Fruit fly (Drosophila melanogaster) whole organism, embryonic: ENCODE data around the gene red.

Experiments used
- CG14014 ChIP-seq: fragments of 200-800 bp; sonication (Bioruptor generic); IDR thresholded peaks from 2 replicates; pipeline ENCODE4 v1.3.6; 2022; ENCODE audit warnings: missing biosample characterization, missing genetic modification characterization
- CG14710 ChIP-seq: fragments of 200-800 bp; sonication (Bioruptor generic); optimal IDR thresholded peaks from 3 replicates; lab custom pipeline; 2019; ENCODE audit warnings: missing biosample characterization, mild to moderate bottlenecking, missing genetic modification characterization, moderate library complexity
- CG15696 ChIP-seq: fragments of 200-800 bp; sonication (Bioruptor generic); optimal IDR thresholded peaks from 2 replicates; lab custom pipeline; 2019; ENCODE audit warnings: missing biosample characterization, mild to moderate bottlenecking, missing genetic modification characterization, moderate library complexity
- CG17186 ChIP-seq: fragments of 200-800 bp; sonication (Bioruptor generic); optimal IDR thresholded peaks from 3 replicates; lab custom pipeline; 2017; ENCODE audit warnings: missing biosample characterization, missing genetic modification reagents, missing genetic modification characterization
- CG1832 ChIP-seq: fragments of 200-800 bp; sonication (Bioruptor generic); optimal IDR thresholded peaks from 2 replicates; lab custom pipeline; 2017; ENCODE audit warnings: missing biosample characterization, mild to moderate bottlenecking, missing genetic modification characterization, inconsistent platforms
- CG34224 ChIP-seq: fragments of 200-800 bp; sonication (Bioruptor generic); IDR thresholded peaks from 3 replicates; pipeline ENCODE4 v1.3.6; 2022; ENCODE audit warnings: missing biosample characterization, missing genetic modification characterization; ENCODE audit not compliant: partially characterized antibody
- Dfd ChIP-seq, 2 experiments: fragments of >200 bp; optimal IDR thresholded peaks; 2 replicates each; lab custom pipeline; 2017; ENCODE audit warnings: missing biosample characterization in 2 of 2, missing genetic modification characterization in 2 of 2
- H2.0 ChIP-seq: fragments of 200-800 bp; sonication (Bioruptor generic); IDR thresholded peaks from 2 replicates; pipeline ENCODE4 v1.3.6; 2022; ENCODE audit warnings: missing biosample characterization, missing genetic modification characterization
- Lhr ChIP-seq: fragments of 200-800 bp; sonication (Bioruptor generic); optimal IDR thresholded peaks from 3 replicates; lab custom pipeline; 2017; ENCODE audit warnings: mild to moderate bottlenecking, missing biosample characterization, missing genetic modification reagents, missing genetic modification characterization
- ara ChIP-seq: fragments of 200-800 bp; sonication (Bioruptor generic); IDR thresholded peaks from 2 replicates; pipeline ENCODE4 v1.3.6; 2022; ENCODE audit warnings: missing biosample characterization, missing genetic modification characterization

DNA sequence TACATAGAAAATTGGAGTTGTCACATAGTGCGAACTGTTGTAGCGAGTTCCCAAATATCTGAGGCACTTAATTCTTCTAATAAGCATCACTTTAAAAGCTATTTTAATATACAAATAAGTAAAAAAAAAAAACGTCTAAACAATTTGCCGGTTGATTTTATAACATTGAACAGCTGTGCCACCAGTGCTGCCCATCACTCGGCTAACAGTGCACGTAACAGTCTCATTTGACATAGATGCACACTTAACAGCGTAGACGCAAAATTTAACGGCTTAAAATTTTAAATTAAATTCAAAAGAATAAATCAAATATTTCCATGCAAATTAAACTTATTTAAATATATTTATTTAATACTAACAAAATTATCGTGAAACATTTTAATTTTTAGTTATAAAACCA is 29.1 kb upstream of the red start, which contains the start of gene MetRS-m:
- TF ChIP-seq CG15696 (tag; lab: Kevin White, UChicago), result no peak
- TF ChIP-seq CG17186, result peak; percentile 37
- no peak for TF ChIP-seq CG34224 (GFP tag; lab: Robert Waterston, UW)
- TF ChIP-seq CG14710 (tag; lab: Kevin White, UChicago), result no peak
- no peak for TF ChIP-seq H2.0
- no peak for TF ChIP-seq CG1832
- TF ChIP-seq Dfd (GFP tag; optimal IDR thresholded peaks at IDR 0.05; lab: Kevin White, UChicago), result no peak
- no peak for TF ChIP-seq Lhr (GFP tag; lab: Kevin White, UChicago)
- no peak for TF ChIP-seq CG14014 (GFP tag; lab: Robert Waterston, UW)
- TF ChIP-seq ara, result no peak
